Worm (Caenorhabditis elegans) whole organism, midembryonic: ENCODE measurements around the gene srx-112.

ENCODE experiments used
- T22C8.4 ChIP-seq: fragments of 200-800 bp; sonication (Bioruptor generic); IDR thresholded peaks from 2 replicates; pipeline ENCODE4 v1.3.6; 2022; ENCODE audit warnings: missing genetic modification characterization, missing compliant biosample characterization
- cog-1 ChIP-seq: sonication (generic microtip); optimal IDR thresholded peaks from 2 replicates; lab custom pipeline; 2016; ENCODE audit warnings: missing genetic modification characterization, missing compliant biosample characterization
- flt-1 ChIP-seq: fragments of 200-800 bp; sonication (Bioruptor generic); IDR thresholded peaks from 2 replicates; pipeline ENCODE4 v1.3.6; 2022; ENCODE audit warnings: missing genetic modification characterization, missing compliant biosample characterization
- klf-2 ChIP-seq: fragments of 200-800 bp; sonication (Bioruptor generic); conservative IDR thresholded peaks from 2 replicates; pipeline ENCODE4 v1.3.6; 2022; ENCODE audit warnings: missing genetic modification reagents, missing genetic modification characterization, missing compliant biosample characterization
- med-1 ChIP-seq: sonication (generic microtip); optimal IDR thresholded peaks from 2 replicates; lab custom pipeline; 2017; ENCODE audit warnings: missing genetic modification characterization, mild to moderate bottlenecking, missing compliant biosample characterization, antibody characterized with exemption, missing genetic modification reagents; ENCODE audit not compliant: insufficient read depth
- ref-1 ChIP-seq: fragments of 200-800 bp; sonication (Bioruptor generic); conservative IDR thresholded peaks from 2 replicates; pipeline ENCODE4 v1.3.6; 2022; ENCODE audit warnings: missing genetic modification reagents, missing genetic modification characterization, missing compliant biosample characterization
- tab-1 ChIP-seq: fragments of 200-800 bp; sonication (Bioruptor generic); IDR thresholded peaks from 2 replicates; pipeline ENCODE4 v1.3.6; 2022; ENCODE audit warnings: missing genetic modification characterization, missing compliant biosample characterization
- ztf-23 ChIP-seq: fragments of 200-800 bp; sonication (Bioruptor generic); IDR thresholded peaks from 2 replicates; pipeline ENCODE4 v1.3.6; 2022; ENCODE audit warnings: missing genetic modification reagents, missing genetic modification characterization, missing compliant biosample characterization
- ztf-29 ChIP-seq: fragments of 200-800 bp; sonication (Bioruptor generic); IDR thresholded peaks from 2 replicates; pipeline ENCODE4 v1.3.6; 2022; ENCODE audit warnings: missing genetic modification reagents, missing genetic modification characterization, missing compliant biosample characterization

The srx-112 gene

DNA sequence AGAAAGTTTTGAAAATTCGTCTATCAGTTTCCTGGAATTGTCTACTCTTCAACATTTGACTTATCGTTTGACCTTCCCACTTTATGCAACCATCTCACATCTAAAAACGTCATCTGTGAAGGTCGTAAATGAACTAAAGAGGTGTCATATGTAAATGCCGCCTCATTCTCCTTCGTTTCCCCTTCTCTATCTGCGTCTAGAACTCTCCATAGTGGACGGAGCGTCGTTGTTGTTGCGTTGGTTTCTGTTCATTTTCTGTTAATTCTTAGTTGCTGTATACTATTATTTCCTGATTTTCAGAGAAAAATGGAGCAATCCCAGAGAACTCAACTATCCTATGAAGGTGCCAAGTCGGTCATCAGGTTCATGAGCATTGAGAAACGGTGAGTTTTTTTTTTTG is 47.4 kb downstream of the srx-112 start, which contains the start of gene fbxc-52:
Gene fbxc-52, plus strand, starts transcription at position 301 of the 400 bp plus-strand sequence.
- TF ChIP-seq ref-1 (GFP tag; lab: Robert Waterston, UW), result no peak
- TF ChIP-seq klf-2, result no peak
- TF ChIP-seq cog-1, result no peak
- TF ChIP-seq tab-1, result no peak
- no peak for TF ChIP-seq ztf-29 (GFP tag; lab: Robert Waterston, UW)
- no peak for TF ChIP-seq med-1 (GFP tag; lab: Kevin White, UChicago)
- TF ChIP-seq T22C8.4 (GFP tag; lab: Robert Waterston, UW), result no peak
- TF ChIP-seq flt-1 (GFP tag; lab: Robert Waterston, UW), result no peak
- no peak for TF ChIP-seq ztf-23 (GFP tag; lab: Robert Waterston, UW)

DNA sequence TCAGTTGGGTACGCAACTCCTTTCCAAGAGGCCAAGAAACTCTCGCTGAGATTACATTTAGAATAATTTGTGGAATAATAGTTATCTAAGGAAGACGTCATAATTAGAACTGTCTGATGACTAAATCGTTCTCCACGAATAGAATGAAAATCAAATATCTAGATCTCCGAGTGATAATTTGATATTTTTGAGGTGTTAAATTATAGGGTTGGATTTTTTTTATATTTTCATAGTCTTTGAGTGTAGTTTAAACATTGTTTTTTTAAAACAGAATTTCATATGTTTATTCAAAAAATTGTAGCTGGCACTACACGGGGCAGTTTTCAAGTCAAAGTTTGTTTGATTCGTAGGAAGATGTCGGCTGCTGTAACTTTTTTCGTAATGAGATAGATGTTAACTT is 47.9 kb downstream of the srx-112 start, which contains the start of gene srh-99:
Gene srh-99, minus strand, starts transcription at position 101 of the 400 bp plus-strand sequence.
- TF ChIP-seq klf-2 (no peak), T22C8.4 (GFP tag; lab: Robert Waterston, UW) (no peak), ztf-23 (GFP tag; lab: Robert Waterston, UW) (no peak), ref-1 (GFP tag; lab: Robert Waterston, UW) (no peak), cog-1 (no peak), tab-1 (no peak), med-1 (GFP tag; lab: Kevin White, UChicago) (no peak), ztf-29 (GFP tag; lab: Robert Waterston, UW) (no peak), flt-1 (GFP tag; lab: Robert Waterston, UW) (no peak)

DNA sequence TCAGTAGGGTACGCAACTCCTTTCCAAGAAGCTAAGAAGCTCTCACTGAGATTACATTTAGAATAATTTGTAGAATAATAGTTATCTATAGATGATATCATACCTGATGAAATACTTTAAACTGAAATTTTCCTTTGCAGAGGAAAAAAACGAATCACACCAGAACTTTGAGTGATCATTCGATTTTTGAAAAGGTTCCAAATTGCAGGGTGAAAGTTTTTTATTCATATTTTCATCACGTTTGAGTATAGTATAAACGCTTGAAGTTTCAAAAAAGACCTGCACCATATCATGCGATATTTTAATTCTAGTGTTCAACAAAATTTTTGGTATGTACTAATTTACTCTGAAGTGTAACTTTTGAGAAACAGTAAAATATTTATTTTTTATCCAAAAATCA is 49.8 kb downstream of the srx-112 start, which contains the start of gene srh-100:
Gene srh-100, minus strand, starts transcription at position 101 of the 400 bp plus-strand sequence.
- TF ChIP-seq ztf-23 (GFP tag; lab: Robert Waterston, UW), result no peak
- TF ChIP-seq T22C8.4 (GFP tag; lab: Robert Waterston, UW), result no peak
- TF ChIP-seq flt-1 (GFP tag; lab: Robert Waterston, UW), result no peak
